Worm (Caenorhabditis elegans) whole organism, young adult: ENCODE data around the gene nlp-67.

Experiments
- F33H1.4 ChIP-seq: fragments of 200-800 bp; sonication (Bioruptor generic); IDR thresholded peaks from 2 replicates; pipeline ENCODE4 v1.3.6; 2022; ENCODE audit warnings: missing genetic modification reagents, missing genetic modification characterization, missing compliant biosample characterization
- F57C9.4 ChIP-seq: sonication (generic microtip); optimal IDR thresholded peaks from 2 replicates; lab custom pipeline; 2017; ENCODE audit warnings: mild to moderate bottlenecking, missing genetic modification characterization, missing compliant biosample characterization

DNA sequence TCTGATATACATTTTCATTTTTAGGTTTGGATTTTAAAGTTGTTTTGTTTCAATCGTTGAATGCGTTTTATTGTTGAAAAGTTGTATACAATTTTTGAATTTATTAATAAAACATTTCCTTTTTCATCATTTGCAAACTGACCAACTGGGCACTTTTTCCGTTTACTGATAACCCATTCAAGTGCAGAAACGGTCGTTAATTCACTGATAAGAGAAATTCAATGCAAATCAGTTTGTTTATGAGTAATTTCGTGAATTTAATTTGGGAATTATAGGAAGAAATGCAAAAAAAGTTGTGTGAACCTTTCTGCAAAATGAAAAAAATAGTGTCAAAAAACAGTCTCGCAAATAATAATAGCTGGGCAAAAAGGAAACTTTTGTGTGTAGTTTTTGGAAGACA is 17.7 kb upstream of the nlp-67 start:
- TF ChIP-seq F33H1.4 (GFP tag; lab: Robert Waterston, UW) (no peak), F57C9.4 (tag; lab: Kevin White, UChicago) (no peak)
